Fruit fly (Drosophila melanogaster): ENCODE data around the gene flfl.

The flfl gene

dm6 chr3R:13683624-13684568 lies at the start of gene flfl:
Gene flfl, plus strand, starts transcription at chr3R:13683921.
- TF ChIP-seq CG17801 (GFP tag; optimal IDR thresholded peaks at IDR 0.05; ENCODE audit: partially characterized antibody), result peak; percentile 31

DNA sequence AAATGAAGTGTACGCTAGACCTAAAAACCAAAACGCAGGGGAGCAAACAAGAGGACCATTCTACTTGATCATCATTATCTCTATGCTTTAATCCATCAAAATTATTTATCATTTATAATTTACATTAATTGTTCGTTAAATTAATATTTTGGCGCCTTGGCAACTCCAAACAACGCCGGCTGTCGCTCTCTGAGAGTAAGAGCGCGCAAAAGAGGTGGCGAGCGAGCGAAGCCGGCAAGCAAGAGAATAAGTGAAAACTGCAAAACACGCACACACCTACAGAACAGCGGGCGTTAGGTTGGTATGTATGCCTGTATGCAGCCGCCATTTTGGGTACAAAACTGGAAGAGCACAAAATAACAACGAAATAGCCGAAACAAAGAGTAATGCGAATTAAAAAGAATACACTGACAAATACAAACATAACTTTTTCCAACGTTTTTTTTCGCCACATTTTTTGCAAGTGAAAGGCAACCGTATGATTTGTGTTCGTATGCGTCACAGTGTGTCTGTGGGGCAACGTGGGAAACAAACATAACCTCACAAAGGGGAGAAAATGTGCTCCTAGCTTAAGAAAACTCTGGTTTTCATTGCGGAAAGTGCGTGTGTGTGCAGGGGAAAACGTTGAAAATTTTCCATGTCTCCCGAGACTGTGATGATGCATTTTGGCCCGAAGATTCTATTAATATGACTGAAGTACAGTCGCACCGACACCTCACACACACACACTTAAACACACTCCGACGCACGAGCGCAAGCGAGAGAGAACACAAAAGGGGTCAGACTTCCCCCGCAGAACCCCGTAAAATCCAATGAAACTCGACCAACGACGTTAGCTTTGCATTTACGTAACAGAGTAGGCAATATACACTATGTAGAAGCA lies 38.7 kb upstream of the flfl start:
- TF ChIP-seq CG17801 (GFP tag; optimal IDR thresholded peaks at IDR 0.05; ENCODE audit: partially characterized antibody), result peak; percentile 43

DNA sequence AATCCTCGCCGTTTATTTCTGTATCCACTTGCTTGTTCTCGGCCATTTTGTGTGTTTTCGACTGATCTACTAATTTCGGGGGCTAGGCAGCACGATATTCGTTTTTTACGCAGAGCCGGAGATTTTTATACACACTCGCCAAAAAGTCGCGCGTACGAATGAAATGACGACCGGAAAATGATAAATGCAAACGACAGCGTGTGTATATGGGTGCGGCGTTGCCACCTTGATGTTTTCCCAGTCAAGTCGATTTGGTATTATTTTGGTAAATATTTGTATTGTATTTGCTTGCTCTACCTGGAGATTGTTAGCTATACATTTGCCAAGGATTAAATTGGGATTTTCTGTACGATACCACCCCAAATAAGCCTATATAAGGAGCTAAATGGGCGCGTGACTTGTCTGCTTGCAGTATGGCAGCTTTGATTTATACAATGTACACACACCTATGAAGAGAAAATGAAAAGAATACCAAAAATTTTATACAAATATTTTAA lies 37.8 kb upstream of the flfl start, which contains the start of gene sqd:
Gene sqd, minus strand, starts transcription at position 431 of the 497 bp plus-strand sequence.
- peak; percentile 70 for TF ChIP-seq CG17801 (GFP tag; optimal IDR thresholded peaks at IDR 0.05; ENCODE audit: partially characterized antibody)

dm6 chr3R:13646729-13647633 lies 36.7 kb upstream of the flfl start, which contains the start of gene rin:
Gene rin, plus strand, starts transcription at chr3R:13647004.
- TF ChIP-seq CG17801 (GFP tag; optimal IDR thresholded peaks at IDR 0.05; ENCODE audit: partially characterized antibody), result peak; percentile 64

- no peak for TF ChIP-seq CG17801 (GFP tag; optimal IDR thresholded peaks at IDR 0.05; ENCODE audit: partially characterized antibody)
These were observed 35.8 kb upstream of the flfl start for dm6 chr3R:13647734-13648541.

DNA sequence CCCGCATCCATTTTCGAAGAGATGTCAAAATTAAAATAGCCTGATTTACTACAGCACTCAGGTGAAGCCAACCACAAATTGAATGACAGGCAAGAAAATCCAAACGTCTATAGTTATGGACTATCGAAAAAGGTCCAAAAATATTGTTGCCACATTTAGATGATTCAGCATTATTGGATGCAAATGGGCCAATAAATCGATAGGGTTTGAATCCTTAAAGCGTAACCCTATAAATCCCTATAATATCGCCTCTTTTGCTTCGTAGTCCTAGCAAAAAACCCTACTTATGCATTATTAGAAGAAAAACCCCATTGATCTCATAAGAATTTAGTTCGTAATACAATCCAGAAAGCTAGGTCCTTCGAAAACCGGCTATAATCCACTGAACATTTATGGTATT lies 27.4 kb upstream of the flfl start, which contains the start of gene Rbp4:
Gene Rbp4, minus strand, starts transcription at position 101 of the 400 bp plus-strand sequence.
- TF ChIP-seq CG17801 (GFP tag; optimal IDR thresholded peaks at IDR 0.05; ENCODE audit: partially characterized antibody), result no peak

DNA sequence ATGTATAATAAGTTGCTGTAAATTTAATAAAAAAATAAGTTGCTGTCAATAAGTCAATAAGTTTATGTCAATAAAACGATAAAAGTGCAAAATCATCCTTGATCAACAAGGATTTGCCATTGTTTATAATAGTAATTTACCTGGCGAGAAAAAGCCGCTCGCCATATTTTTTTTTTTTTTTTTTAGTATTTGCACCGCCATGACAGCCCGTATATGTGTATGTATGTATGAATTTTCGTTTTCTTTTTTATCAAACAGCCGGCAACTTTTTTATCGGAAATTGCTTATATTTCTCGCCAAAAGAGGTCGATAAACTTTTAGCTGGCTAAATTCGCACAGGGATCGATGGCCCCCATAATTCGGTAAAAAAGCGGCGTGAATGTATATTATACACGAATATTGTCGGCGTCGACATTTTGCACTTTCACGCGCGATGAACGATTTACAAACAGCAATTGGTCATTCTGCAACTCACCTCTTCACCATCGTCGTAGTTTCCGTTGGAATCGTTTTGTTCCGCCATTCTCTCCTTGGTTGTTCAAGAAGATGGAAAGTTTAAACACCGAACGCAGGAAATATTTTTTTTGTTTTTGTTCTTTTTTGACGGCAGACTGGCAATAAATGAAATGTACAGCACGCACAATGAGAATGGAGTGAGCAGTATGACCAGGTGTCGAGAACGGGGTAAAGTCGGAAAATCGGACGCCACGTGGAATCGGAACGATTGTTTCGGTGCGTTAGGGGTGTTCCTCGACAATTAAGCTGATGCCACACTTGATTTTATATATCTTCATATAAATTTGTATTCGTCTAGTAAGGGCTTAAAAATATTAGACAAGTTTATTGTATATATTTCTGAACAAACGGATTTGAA lies 23.6 kb upstream of the flfl start, which contains the start of gene Hrb87F:
Gene Hrb87F, minus strand, starts transcription at position 667 of the 874 bp plus-strand sequence.
- peak; percentile 51 for TF ChIP-seq CG17801 (GFP tag; optimal IDR thresholded peaks at IDR 0.05; ENCODE audit: partially characterized antibody)

- TF ChIP-seq CG17801 (GFP tag; optimal IDR thresholded peaks at IDR 0.05; ENCODE audit: partially characterized antibody), result peak; percentile 88
These were observed 22.6 kb upstream of the flfl start, which contains the start of gene B52 for dm6 chr3R:13660924-13661659. Gene B52, plus strand, starts transcription at chr3R:13661311.

dm6 chr3R:13662149-13662548 lies 21.6 kb upstream of the flfl start:
- TF ChIP-seq CG17801 (GFP tag; optimal IDR thresholded peaks at IDR 0.05; ENCODE audit: partially characterized antibody), result no peak

DNA sequence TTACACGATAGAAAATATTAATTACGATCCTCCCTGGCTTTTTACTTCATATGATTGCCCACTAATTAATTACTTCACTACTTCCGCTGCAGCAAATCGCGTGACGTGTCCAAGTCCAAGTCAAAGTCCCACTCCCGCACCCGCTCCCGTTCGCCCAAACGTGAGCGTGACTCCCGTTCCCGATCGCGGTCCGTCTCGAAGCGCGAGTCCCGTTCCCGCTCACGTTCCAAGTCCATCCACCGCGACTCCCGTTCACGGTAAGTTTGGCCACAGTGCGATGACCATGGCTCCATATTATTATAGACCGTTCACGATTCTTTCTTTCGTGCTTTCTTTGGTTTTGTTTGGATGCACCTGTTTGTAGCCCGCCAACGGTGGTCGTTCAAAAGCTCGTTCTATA lies 17.7 kb upstream of the flfl start:
- no peak for TF ChIP-seq CG17801 (GFP tag; optimal IDR thresholded peaks at IDR 0.05; ENCODE audit: partially characterized antibody)

dm6 chr3R:13672898-13673297 lies 10.8 kb upstream of the flfl start:
- no peak for TF ChIP-seq CG17801 (GFP tag; optimal IDR thresholded peaks at IDR 0.05; ENCODE audit: partially characterized antibody)

Measured in ovary, adult (tissue).